Worm (Caenorhabditis elegans) whole organism, early embryonic: ENCODE measurements around the gene sqv-3.

Experiments used
- ama-1 ChIP-seq: fragments of 150-350 bp; optimal IDR thresholded peaks from 2 replicates; lab custom pipeline; 2014
- flt-1 ChIP-seq: fragments of 200-800 bp; sonication (Bioruptor generic); IDR thresholded peaks from 2 replicates; pipeline ENCODE4 v1.3.6; 2022; ENCODE audit warnings: missing genetic modification characterization, missing compliant biosample characterization

ce11 chrIII:9766175-9766574 is 14.0 kb downstream of the sqv-3 start, which contains the start of gene cbp-1:
- no peak for TF ChIP-seq flt-1 (GFP tag; lab: Robert Waterston, UW)
- no peak for TF ChIP-seq ama-1 (lab: Kevin White, UChicago)
